Worm (Caenorhabditis elegans) whole organism, L3 larva: ENCODE results near the gene H08J19.1.

Experiments
- R02D3.7 ChIP-seq: fragments of 150-350 bp; optimal IDR thresholded peaks from 2 replicates; lab custom pipeline; 2014; ENCODE audit warnings: missing biosample characterization, missing genetic modification characterization
- ZK546.5 ChIP-seq: sonication (generic microtip); optimal IDR thresholded peaks from 2 replicates; lab custom pipeline; 2017; ENCODE audit warnings: missing biosample characterization, missing genetic modification characterization
- aly-2 ChIP-seq: fragments of 150-350 bp; optimal IDR thresholded peaks from 2 replicates; lab custom pipeline; 2014; ENCODE audit warnings: missing biosample characterization, missing genetic modification characterization
- ama-1 ChIP-seq: fragments of 150-350 bp; optimal IDR thresholded peaks from 2 replicates; lab custom pipeline; 2018
- ceh-16 ChIP-seq: sonication (generic microtip); optimal IDR thresholded peaks from 2 replicates; lab custom pipeline; 2017; ENCODE audit warnings: missing biosample characterization, missing genetic modification characterization
- ceh-28 ChIP-seq: fragments of 150-350 bp; optimal IDR thresholded peaks from 2 replicates; lab custom pipeline; 2014; ENCODE audit warnings: missing biosample characterization, missing genetic modification reagents, missing genetic modification characterization
- ceh-82 ChIP-seq: fragments of 150-350 bp; optimal IDR thresholded peaks from 2 replicates; lab custom pipeline; 2014; ENCODE audit warnings: missing biosample characterization, missing genetic modification characterization
- daf-12 ChIP-seq: fragments of 150-350 bp; optimal IDR thresholded peaks from 2 replicates; lab custom pipeline; 2014; ENCODE audit warnings: missing biosample characterization, missing genetic modification reagents, missing genetic modification characterization
- egl-5 ChIP-seq: fragments of 150-350 bp; optimal IDR thresholded peaks from 2 replicates; lab custom pipeline; 2017; ENCODE audit warnings: missing biosample characterization, missing genetic modification reagents, missing genetic modification characterization, inconsistent platforms
- elt-1 ChIP-seq: fragments of 150-350 bp; optimal IDR thresholded peaks from 2 replicates; lab custom pipeline; 2014; ENCODE audit warnings: missing biosample characterization, missing genetic modification characterization
- elt-3 ChIP-seq, 3 experiments: fragments of 150-350 bp in 1 of 3; sonication (generic microtip) in 2 of 3; optimal IDR thresholded peaks; 2 replicates in 2 of 3; 4 replicates in 1 of 3; lab custom pipeline; 2014 to 2017; ENCODE audit warnings: missing biosample characterization in 3 of 3, missing genetic modification characterization in 3 of 3
- eor-1 ChIP-seq, 2 experiments: fragments of 150-350 bp; optimal IDR thresholded peaks; 2 replicates each; lab custom pipeline; 2014 to 2018; ENCODE audit warnings: missing biosample characterization in 2 of 2, missing genetic modification characterization in 2 of 2
- fkh-10 ChIP-seq: sonication (generic microtip); optimal IDR thresholded peaks from 2 replicates; lab custom pipeline; 2017; ENCODE audit warnings: missing biosample characterization, missing genetic modification reagents, missing genetic modification characterization
- hmg-11 ChIP-seq: sonication (generic microtip); optimal IDR thresholded peaks from 2 replicates; lab custom pipeline; 2016; ENCODE audit warnings: missing genetic modification characterization, missing compliant biosample characterization
- jun-1 ChIP-seq: fragments of 150-350 bp; optimal IDR thresholded peaks from 2 replicates; lab custom pipeline; 2014; ENCODE audit warnings: missing biosample characterization, missing genetic modification reagents, missing genetic modification characterization
- lin-39 ChIP-seq: fragments of 150-350 bp; optimal IDR thresholded peaks from 2 replicates; lab custom pipeline; 2018; ENCODE audit warnings: missing biosample characterization, missing genetic modification reagents, missing genetic modification characterization
- mdl-1 ChIP-seq: fragments of 150-350 bp; optimal IDR thresholded peaks from 2 replicates; lab custom pipeline; 2014; ENCODE audit warnings: missing biosample characterization, missing genetic modification characterization
- nfya-1 ChIP-seq: sonication (generic microtip); optimal IDR thresholded peaks from 2 replicates; lab custom pipeline; 2017; ENCODE audit warnings: missing genetic modification characterization, mild to moderate bottlenecking, missing compliant biosample characterization, antibody characterized with exemption, moderate library complexity; ENCODE audit not compliant: insufficient read depth
- nhr-23 ChIP-seq: fragments of 150-350 bp; optimal IDR thresholded peaks from 2 replicates; lab custom pipeline; 2014; ENCODE audit warnings: missing biosample characterization, missing genetic modification reagents, missing genetic modification characterization
- nhr-237 ChIP-seq: fragments of 150-350 bp; optimal IDR thresholded peaks from 2 replicates; lab custom pipeline; 2014; ENCODE audit warnings: missing biosample characterization, missing genetic modification characterization
- nhr-25 ChIP-seq: sonication (generic microtip); optimal IDR thresholded peaks from 2 replicates; lab custom pipeline; 2017; ENCODE audit warnings: missing biosample characterization, missing genetic modification characterization
- nhr-28 ChIP-seq: fragments of 150-350 bp; optimal IDR thresholded peaks from 2 replicates; lab custom pipeline; 2014; ENCODE audit warnings: missing biosample characterization, missing genetic modification characterization
- nhr-67 ChIP-seq: fragments of 150-350 bp; optimal IDR thresholded peaks from 2 replicates; lab custom pipeline; 2014; ENCODE audit warnings: missing biosample characterization, missing genetic modification characterization
- nhr-77 ChIP-seq: fragments of 150-350 bp; optimal IDR thresholded peaks from 2 replicates; lab custom pipeline; 2014; ENCODE audit warnings: missing biosample characterization, missing genetic modification characterization
- sea-2 ChIP-seq: fragments of 150-350 bp; sonication (generic microtip); optimal IDR thresholded peaks from 4 replicates; lab custom pipeline; 2014; ENCODE audit warnings: missing biosample characterization, missing genetic modification reagents, missing genetic modification characterization
- skn-1 ChIP-seq: fragments of 150-350 bp; optimal IDR thresholded peaks from 2 replicates; lab custom pipeline; 2014; ENCODE audit warnings: missing biosample characterization, missing genetic modification characterization
- snpc-4 ChIP-seq: fragments of 150-350 bp; optimal IDR thresholded peaks from 2 replicates; lab custom pipeline; 2014; ENCODE audit warnings: missing biosample characterization, missing genetic modification characterization
- unc-39 ChIP-seq: sonication (generic microtip); optimal IDR thresholded peaks from 4 replicates; lab custom pipeline; 2017; ENCODE audit warnings: missing biosample characterization, missing genetic modification characterization
- ztf-4 ChIP-seq: fragments of 150-350 bp; optimal IDR thresholded peaks from 2 replicates; lab custom pipeline; 2014; ENCODE audit warnings: missing biosample characterization, missing genetic modification characterization

Gene H08J19.1

DNA sequence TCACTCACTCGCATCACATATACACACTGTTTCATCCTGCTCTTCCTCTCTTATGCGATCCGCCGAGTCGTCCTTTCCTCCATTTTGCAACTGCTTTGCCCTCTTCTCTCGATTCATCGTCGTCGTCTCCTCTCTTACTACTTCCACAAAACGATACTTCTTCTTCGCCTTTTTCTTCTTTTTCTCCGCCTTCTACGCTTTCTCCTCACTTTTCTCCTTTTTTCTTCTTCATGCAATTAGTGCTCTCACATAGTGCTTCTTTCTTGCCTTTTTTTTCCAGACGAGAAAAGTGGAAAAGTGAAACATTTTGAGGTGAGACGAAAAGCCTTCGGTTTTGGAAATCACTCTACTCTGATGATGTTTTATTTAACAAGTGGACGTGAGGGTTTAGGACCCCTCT is 16.8 kb downstream of the H08J19.1 start:
- TF ChIP-seq nfya-1 (tag; lab: Kevin White, UChicago) (peak; percentile 25), ZK546.5 (no peak), daf-12 (tag; lab: Kevin White, UChicago) (no peak), unc-39 (tag; lab: Kevin White, UChicago) (no peak), hmg-11 (peak; percentile 6), ztf-4 (tag; lab: Kevin White, UChicago) (no peak), fkh-10 (GFP tag; lab: Kevin White, UChicago) (peak; percentile 44), lin-39 (tag; lab: Kevin White, UChicago) (peak; percentile 14), nhr-237 (no peak), nhr-28 (tag; lab: Kevin White, UChicago) (no peak), nhr-25 (no peak), ama-1 (lab: Kevin White, UChicago) (no peak)

DNA sequence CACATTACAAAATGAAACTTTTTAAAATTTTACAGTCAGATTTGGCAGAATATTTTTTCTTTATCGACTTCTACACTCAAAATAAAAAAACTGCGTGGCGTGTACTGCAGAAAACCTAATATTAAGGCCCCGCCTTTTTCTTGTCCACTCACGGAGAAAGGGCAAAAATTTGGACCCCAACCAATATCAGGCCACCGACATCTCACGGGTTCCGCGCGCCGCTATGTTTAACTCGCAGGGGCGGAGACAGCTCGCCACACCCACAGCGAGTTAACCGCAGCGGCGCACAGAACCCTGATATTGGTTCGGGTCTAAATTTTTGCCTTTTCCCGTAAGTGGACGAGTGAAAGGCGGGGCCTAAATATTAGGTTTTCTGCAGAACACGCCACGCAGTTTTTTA is 21.0 kb downstream of the H08J19.1 start:
- TF ChIP-seq eor-1 (tag; optimal IDR thresholded peaks at IDR 0.05; lab: Kevin White, UChicago) (no peak), snpc-4 (tag; lab: Kevin White, UChicago) (peak; percentile 41)

DNA sequence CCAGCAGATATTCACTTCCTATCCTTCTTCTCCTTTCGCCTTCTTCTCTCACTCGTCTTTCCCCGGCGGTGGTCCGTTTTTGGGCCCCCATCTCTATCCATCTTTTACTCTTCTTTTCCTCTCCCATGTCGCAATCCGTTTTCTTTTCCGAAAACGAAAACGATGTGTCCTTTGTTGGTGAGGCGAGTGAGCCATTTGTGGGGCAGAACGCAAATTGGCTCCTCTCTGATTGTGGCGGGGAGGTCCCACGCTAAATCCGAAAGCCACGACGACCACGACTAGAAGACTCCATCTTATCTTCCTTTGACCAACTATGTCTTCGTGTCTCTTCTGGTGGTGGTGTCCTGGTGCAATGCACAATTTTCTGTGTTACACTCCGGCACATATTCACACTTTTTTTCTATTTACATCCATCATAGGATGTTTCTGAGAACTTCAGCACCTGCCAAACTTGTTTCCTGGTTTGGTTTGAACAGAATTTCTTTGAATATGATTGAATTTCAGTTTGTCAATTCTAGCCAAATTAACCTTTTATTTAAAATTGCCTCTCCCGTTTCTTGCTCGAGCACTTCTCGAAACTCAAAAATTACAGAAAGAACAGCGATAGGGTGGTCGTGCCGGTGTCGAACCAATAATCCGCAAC is 23.6 kb downstream of the H08J19.1 start, which contains the start of gene pcdr-1:
pcdr-1 (plus strand) TSS at position 593 of the 643 bp plus-strand sequence.
- TF ChIP-seq unc-39 (tag; lab: Kevin White, UChicago): no peak
- peak; percentile 7 for TF ChIP-seq nfya-1 (tag; lab: Kevin White, UChicago)
- TF ChIP-seq, all 47 proteins: peak for 1

DNA sequence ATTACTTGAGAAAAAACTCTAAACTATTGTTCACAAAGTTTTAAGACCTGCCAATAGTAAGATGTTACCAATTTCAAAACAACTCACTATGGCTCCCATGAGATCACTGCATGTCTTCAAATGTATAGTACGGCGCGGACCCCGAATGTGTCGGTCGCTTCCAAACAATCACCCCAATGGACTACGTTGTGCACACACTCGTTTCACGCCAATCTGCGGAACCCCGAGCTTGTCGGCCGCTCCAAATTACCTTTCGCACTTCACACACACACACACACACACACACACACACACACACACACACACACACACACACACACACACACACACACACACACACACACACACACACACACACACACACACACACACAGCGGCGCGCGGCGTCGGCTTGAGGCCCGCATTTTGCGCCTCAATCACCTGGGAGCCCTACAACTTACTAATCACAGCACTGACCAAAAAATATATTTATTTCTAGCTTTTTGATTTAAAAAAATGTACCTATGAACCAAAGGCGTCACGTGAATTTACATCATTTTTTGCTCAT is 25.4 kb downstream of the H08J19.1 start:
- no peak for TF ChIP-seq sea-2 (GFP tag; lab: Kevin White, UChicago)
- peak; percentile 9 for TF ChIP-seq lin-39 (tag; lab: Kevin White, UChicago)
- no peak for TF ChIP-seq ceh-16 (tag; lab: Kevin White, UChicago)
- no peak for TF ChIP-seq nhr-23 (tag; lab: Kevin White, UChicago)
- no peak for TF ChIP-seq skn-1
- TF ChIP-seq ceh-28 (tag; lab: Kevin White, UChicago): no peak
- TF ChIP-seq ZK546.5: no peak
- TF ChIP-seq ztf-4 (tag; lab: Kevin White, UChicago): no peak

DNA sequence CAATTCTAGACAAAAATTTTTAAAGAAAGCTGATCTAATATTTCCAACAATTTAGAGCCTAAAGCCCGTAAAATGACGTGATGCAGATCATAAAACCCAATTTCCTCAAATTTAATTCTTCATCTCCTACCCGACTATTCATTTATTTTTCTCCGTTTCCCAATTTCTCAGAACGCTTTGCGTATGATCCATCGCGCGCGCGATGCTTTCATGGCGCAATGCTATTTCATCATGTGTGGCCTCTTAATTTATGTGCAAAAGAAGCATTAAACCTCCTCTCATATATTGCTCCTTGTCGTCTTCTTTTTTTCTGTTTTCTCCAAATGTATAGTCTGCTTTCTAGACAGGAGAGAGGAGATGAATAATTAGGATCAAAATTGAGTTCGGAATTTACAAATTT is 26.0 kb downstream of the H08J19.1 start:
- no peak for TF ChIP-seq nhr-67
- no peak for TF ChIP-seq elt-3 (tag; optimal IDR thresholded peaks at IDR 0.05; lab: Kevin White, UChicago)
- no peak for TF ChIP-seq ceh-16 (tag; lab: Kevin White, UChicago)
- no peak for TF ChIP-seq jun-1 (tag; lab: Kevin White, UChicago)
- no peak for TF ChIP-seq R02D3.7
- TF ChIP-seq aly-2 (tag; lab: Kevin White, UChicago): no peak
- no peak for TF ChIP-seq hmg-11
- TF ChIP-seq elt-1 (tag; lab: Kevin White, UChicago): no peak
- TF ChIP-seq nhr-25: no peak
- TF ChIP-seq ceh-82: no peak
- no peak for TF ChIP-seq nhr-77 (tag; lab: Kevin White, UChicago)

DNA sequence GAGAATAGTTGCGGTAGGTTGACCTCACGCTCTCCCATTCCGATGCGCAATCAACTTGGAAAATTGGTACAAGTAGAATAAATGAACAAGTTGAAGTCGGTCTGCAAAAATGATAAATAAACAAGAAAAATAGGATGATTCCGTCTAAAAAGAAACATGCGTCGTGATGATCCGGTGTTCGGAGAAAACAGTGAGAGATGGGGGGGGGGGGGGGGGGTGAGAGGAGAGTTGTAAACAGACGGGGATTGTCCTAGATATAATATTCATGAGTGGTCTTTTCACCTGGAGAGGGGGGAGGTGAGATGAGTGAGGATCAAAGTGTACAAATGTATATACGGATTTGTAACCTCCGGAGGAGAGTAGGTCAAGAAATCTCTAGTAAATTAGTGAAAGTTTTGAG is 32.9 kb downstream of the H08J19.1 start, which contains the start of gene F59D12.2:
F59D12.2 (minus strand) TSS at position 101 of the 400 bp plus-strand sequence.
- no peak for TF ChIP-seq elt-3 (tag; optimal IDR thresholded peaks at IDR 0.05; lab: Kevin White, UChicago)
- TF ChIP-seq nhr-67: no peak
- no peak for TF ChIP-seq egl-5 (tag; lab: Kevin White, UChicago)
- no peak for TF ChIP-seq fkh-10 (GFP tag; lab: Kevin White, UChicago)
- TF ChIP-seq ceh-28 (tag; lab: Kevin White, UChicago): no peak
- TF ChIP-seq nfya-1 (tag; lab: Kevin White, UChicago): no peak
- no peak for TF ChIP-seq ztf-4 (tag; lab: Kevin White, UChicago)
- no peak for TF ChIP-seq sea-2 (GFP tag; lab: Kevin White, UChicago)
- TF ChIP-seq mdl-1 (tag; lab: Kevin White, UChicago): no peak
- TF ChIP-seq ceh-16 (tag; lab: Kevin White, UChicago): no peak
